Fruit fly (Drosophila melanogaster) whole organism, embryonic: ENCODE results near the gene CG42592.

Experiments
- ATbp ChIP-seq: fragments of 200-800 bp; sonication (Bioruptor generic); optimal IDR thresholded peaks from 2 replicates; lab custom pipeline; 2017; ENCODE audit warnings: missing biosample characterization, mild to moderate bottlenecking, missing genetic modification characterization, missing genetic modification reagents
- CG12299 ChIP-seq: fragments of 200-800 bp; sonication (Bioruptor generic); optimal IDR thresholded peaks from 2 replicates; lab custom pipeline; 2018; ENCODE audit warnings: missing biosample characterization, mild to moderate bottlenecking, missing genetic modification characterization
- CG12942 ChIP-seq: fragments of 200-800 bp; sonication (Bioruptor generic); optimal IDR thresholded peaks from 3 replicates; lab custom pipeline; 2016; ENCODE audit warnings: missing biosample characterization, missing genetic modification characterization
- CG13296 ChIP-seq: fragments of 200-800 bp; sonication (Bioruptor generic); optimal IDR thresholded peaks from 3 replicates; lab custom pipeline; 2018; ENCODE audit warnings: missing biosample characterization, mild to moderate bottlenecking, missing genetic modification characterization
- CG13424 ChIP-seq: fragments of 200-800 bp; sonication (Bioruptor generic); optimal IDR thresholded peaks from 2 replicates; lab custom pipeline; 2019; ENCODE audit warnings: missing biosample characterization, mild to moderate bottlenecking, missing genetic modification characterization, moderate library complexity
- CG15011 ChIP-seq: fragments of 200-800 bp; sonication (Bioruptor generic); optimal IDR thresholded peaks from 3 replicates; lab custom pipeline; 2018; ENCODE audit warnings: missing biosample characterization, mild to moderate bottlenecking, missing genetic modification characterization
- CG15269 ChIP-seq: fragments of 200-800 bp; sonication (Bioruptor generic); optimal IDR thresholded peaks from 2 replicates; lab custom pipeline; 2018; ENCODE audit warnings: missing biosample characterization, mild to moderate bottlenecking, missing genetic modification characterization, moderate library complexity
- CG18011 ChIP-seq: fragments of 200-800 bp; sonication (Bioruptor generic); optimal IDR thresholded peaks from 2 replicates; lab custom pipeline; 2017; ENCODE audit warnings: missing biosample characterization, missing genetic modification characterization, mild to moderate bottlenecking, moderate library complexity, missing genotype
- CG2712 ChIP-seq: fragments of 200-800 bp; optimal IDR thresholded peaks from 3 replicates; lab custom pipeline; 2019; ENCODE audit warnings: missing biosample characterization, mild to moderate bottlenecking, missing genetic modification characterization, moderate library complexity
- CG2875 ChIP-seq: fragments of 200-800 bp; sonication (Bioruptor generic); optimal IDR thresholded peaks from 2 replicates; lab custom pipeline; 2017; ENCODE audit warnings: missing biosample characterization, mild to moderate bottlenecking, missing genetic modification characterization, missing genetic modification reagents
- CG4707 ChIP-seq: fragments of 200-800 bp; sonication (Bioruptor generic); optimal IDR thresholded peaks from 2 replicates; lab custom pipeline; 2018; ENCODE audit warnings: missing biosample characterization, mild to moderate bottlenecking, missing genetic modification characterization, moderate library complexity
- CG6254 ChIP-seq: fragments of 200-800 bp; sonication (Bioruptor generic); optimal IDR thresholded peaks from 3 replicates; lab custom pipeline; 2017; ENCODE audit warnings: mild to moderate bottlenecking, missing biosample characterization, missing genetic modification reagents, missing genetic modification characterization
- CG6689 ChIP-seq: fragments of 200-800 bp; sonication (Bioruptor generic); IDR thresholded peaks from 2 replicates; pipeline ENCODE4 v1.3.6; 2022; ENCODE audit warnings: missing biosample characterization, missing genetic modification characterization
- CG6791 ChIP-seq: fragments of 200-800 bp; sonication (Bioruptor generic); IDR thresholded peaks from 3 replicates; pipeline ENCODE4 v1.3.6; 2022; ENCODE audit warnings: missing biosample characterization, missing genetic modification characterization; ENCODE audit not compliant: partially characterized antibody
- CG7839 ChIP-seq: fragments of 200-800 bp; sonication (Bioruptor generic); optimal IDR thresholded peaks from 3 replicates; lab custom pipeline; 2018; ENCODE audit warnings: missing biosample characterization, mild to moderate bottlenecking, missing genetic modification characterization, moderate library complexity
- CG7987 ChIP-seq: fragments of 200-800 bp; sonication (Bioruptor generic); optimal IDR thresholded peaks from 2 replicates; lab custom pipeline; 2018; ENCODE audit warnings: missing biosample characterization, mild to moderate bottlenecking, missing genetic modification characterization, moderate library complexity
- CG8765 ChIP-seq: fragments of 200-800 bp; sonication (Bioruptor generic); IDR thresholded peaks from 2 replicates; pipeline ENCODE4 v1.3.6; 2022; ENCODE audit warnings: missing biosample characterization, missing genetic modification characterization
- CG8924 ChIP-seq: fragments of 200-800 bp; optimal IDR thresholded peaks from 3 replicates; lab custom pipeline; 2019; ENCODE audit warnings: missing biosample characterization, mild to moderate bottlenecking, missing genetic modification characterization, moderate library complexity
- CG9609 ChIP-seq: fragments of 200-800 bp; sonication (Bioruptor generic); optimal IDR thresholded peaks from 3 replicates; lab custom pipeline; 2016; ENCODE audit warnings: missing biosample characterization, missing genetic modification characterization
- CHES-1-like ChIP-seq: fragments of 200-800 bp; sonication (Bioruptor generic); optimal IDR thresholded peaks from 2 replicates; lab custom pipeline; 2016; ENCODE audit warnings: missing biosample characterization, missing genetic modification characterization
- Camta ChIP-seq: fragments of 200-800 bp; sonication (Bioruptor generic); optimal IDR thresholded peaks from 2 replicates; lab custom pipeline; 2016; ENCODE audit warnings: missing biosample characterization, missing genetic modification characterization
- Dip2 ChIP-seq: fragments of 200-800 bp; sonication (Bioruptor generic); IDR thresholded peaks from 2 replicates; pipeline ENCODE4 v1.3.6; 2022; ENCODE audit warnings: missing biosample characterization, missing genetic modification characterization
- E2f2 ChIP-seq: fragments of 200-800 bp; sonication (Bioruptor generic); IDR thresholded peaks from 2 replicates; pipeline ENCODE4 v1.3.6; 2022; ENCODE audit warnings: missing biosample characterization, missing genetic modification characterization
- Elba2 ChIP-seq: fragments of 200-800 bp; sonication (Bioruptor generic); optimal IDR thresholded peaks from 3 replicates; lab custom pipeline; 2016; ENCODE audit warnings: missing biosample characterization, missing genetic modification characterization
- Fer1 ChIP-seq: fragments of 200-800 bp; sonication (Bioruptor generic); optimal IDR thresholded peaks from 2 replicates; lab custom pipeline; 2017; ENCODE audit warnings: missing biosample characterization, mild to moderate bottlenecking, missing genetic modification characterization
- Fer2 ChIP-seq: fragments of 200-800 bp; sonication (Bioruptor generic); optimal IDR thresholded peaks from 2 replicates; lab custom pipeline; 2018; ENCODE audit warnings: missing biosample characterization, mild to moderate bottlenecking, missing genetic modification characterization, moderate library complexity
- HLH4C ChIP-seq: fragments of 200-800 bp; sonication (Bioruptor generic); IDR thresholded peaks from 3 replicates; pipeline ENCODE4 v1.3.6; 2022; ENCODE audit warnings: missing biosample characterization, missing genetic modification characterization; ENCODE audit not compliant: partially characterized antibody
- HmgD ChIP-seq: fragments of 200-800 bp; sonication (Bioruptor generic); optimal IDR thresholded peaks from 3 replicates; lab custom pipeline; 2016; ENCODE audit warnings: missing biosample characterization, missing genetic modification characterization
- Hr39 ChIP-seq: fragments of >200 bp; optimal IDR thresholded peaks from 2 replicates; lab custom pipeline; 2017
- Mad ChIP-seq: fragments of 200-800 bp; sonication (Bioruptor generic); optimal IDR thresholded peaks from 2 replicates; lab custom pipeline; 2016; ENCODE audit warnings: missing biosample characterization, missing genetic modification characterization
- NK7.1 ChIP-seq: fragments of 200-800 bp; sonication (Bioruptor generic); optimal IDR thresholded peaks from 3 replicates; lab custom pipeline; 2016; ENCODE audit warnings: missing biosample characterization, missing genetic modification characterization
- Nf-YB ChIP-seq: fragments of 200-800 bp; sonication (Bioruptor generic); optimal IDR thresholded peaks from 3 replicates; lab custom pipeline; 2019; ENCODE audit warnings: missing biosample characterization, mild to moderate bottlenecking, missing genetic modification characterization, moderate library complexity
- Oli ChIP-seq: fragments of 200-800 bp; sonication (Bioruptor generic); optimal IDR thresholded peaks from 2 replicates; lab custom pipeline; 2018; ENCODE audit warnings: missing biosample characterization, mild to moderate bottlenecking, missing genetic modification characterization, moderate library complexity
- Poxn ChIP-seq: fragments of 200-800 bp; sonication (Bioruptor generic); IDR thresholded peaks from 2 replicates; pipeline ENCODE4 v1.3.6; 2022; ENCODE audit warnings: missing biosample characterization, missing genetic modification characterization
- TFAM ChIP-seq: fragments of 200-800 bp; sonication (Bioruptor generic); optimal IDR thresholded peaks from 2 replicates; lab custom pipeline; 2017; ENCODE audit warnings: missing biosample characterization, missing genetic modification characterization, inconsistent platforms
- Tbp ChIP-seq: fragments of >200 bp; optimal IDR thresholded peaks from 2 replicates; lab custom pipeline; 2018; ENCODE audit warnings: missing biosample characterization, missing genetic modification characterization
- Trl ChIP-seq, 3 experiments: fragments of >200 bp in 2 of 3; fragments of 200-800 bp in 1 of 3; sonication (Bioruptor generic) in 1 of 3; optimal IDR thresholded peaks; 2 replicates in 1 of 3; 3 replicates in 2 of 3; lab custom pipeline; 2016 to 2017; ENCODE audit warnings: missing biosample characterization in 1 of 3, missing genetic modification characterization in 1 of 3
- bab2 ChIP-seq: fragments of 200-800 bp; sonication (Bioruptor generic); optimal IDR thresholded peaks from 2 replicates; lab custom pipeline; 2016; ENCODE audit warnings: missing biosample characterization, missing genetic modification characterization
- bigmax ChIP-seq: fragments of 200-800 bp; sonication (Bioruptor generic); optimal IDR thresholded peaks from 2 replicates; lab custom pipeline; 2018; ENCODE audit warnings: missing biosample characterization, mild to moderate bottlenecking, missing genetic modification characterization
- bowl ChIP-seq: fragments of 200-800 bp; sonication (Bioruptor generic); IDR thresholded peaks from 2 replicates; pipeline ENCODE4 v1.3.6; 2022; ENCODE audit warnings: missing biosample characterization, missing genetic modification characterization
- chn ChIP-seq: fragments of 200-800 bp; sonication (Bioruptor generic); optimal IDR thresholded peaks from 2 replicates; lab custom pipeline; 2016; ENCODE audit warnings: missing biosample characterization, missing genetic modification characterization
- corto ChIP-seq: fragments of 200-800 bp; sonication (Bioruptor generic); optimal IDR thresholded peaks from 2 replicates; lab custom pipeline; 2016; ENCODE audit warnings: missing biosample characterization, mild to moderate bottlenecking, missing genetic modification characterization, moderate library complexity
- cwo ChIP-seq: fragments of 200-800 bp; sonication (Bioruptor generic); optimal IDR thresholded peaks from 3 replicates; lab custom pipeline; 2017; ENCODE audit warnings: missing biosample characterization, missing genetic modification characterization, mild to moderate bottlenecking, moderate library complexity, missing genetic modification reagents
- ftz-f1 ChIP-seq: fragments of 200-800 bp; sonication (Bioruptor generic); optimal IDR thresholded peaks from 2 replicates; lab custom pipeline; 2016; ENCODE audit warnings: missing biosample characterization, missing genetic modification characterization
- grn ChIP-seq: fragments of 200-800 bp; sonication (Bioruptor generic); optimal IDR thresholded peaks from 3 replicates; lab custom pipeline; 2017; ENCODE audit warnings: missing biosample characterization, missing genetic modification characterization
- kah ChIP-seq: fragments of 200-800 bp; sonication (Bioruptor generic); optimal IDR thresholded peaks from 2 replicates; lab custom pipeline; 2018; ENCODE audit warnings: missing biosample characterization, mild to moderate bottlenecking, missing genetic modification characterization
- nerfin-2 ChIP-seq: fragments of 200-800 bp; sonication (Bioruptor generic); IDR thresholded peaks from 2 replicates; pipeline ENCODE4 v1.3.6; 2022; ENCODE audit warnings: missing biosample characterization, missing genetic modification characterization; ENCODE audit not compliant: partially characterized antibody
- onecut ChIP-seq: fragments of 200-800 bp; sonication (Bioruptor generic); IDR thresholded peaks from 2 replicates; pipeline ENCODE4 v1.3.6; 2022; ENCODE audit warnings: missing biosample characterization, missing genetic modification characterization
- schlank ChIP-seq: fragments of 200-800 bp; sonication (Bioruptor generic); optimal IDR thresholded peaks from 2 replicates; lab custom pipeline; 2018; ENCODE audit warnings: missing biosample characterization, mild to moderate bottlenecking, missing genetic modification characterization
- stc ChIP-seq: fragments of 200-800 bp; sonication (Bioruptor generic); IDR thresholded peaks from 2 replicates; pipeline ENCODE4 v1.3.6; 2022; ENCODE audit warnings: missing biosample characterization, missing genetic modification characterization
- zf30C ChIP-seq: fragments of 200-800 bp; sonication (Bioruptor generic); optimal IDR thresholded peaks from 3 replicates; lab custom pipeline; 2018; ENCODE audit warnings: missing biosample characterization, mild to moderate bottlenecking, missing genetic modification characterization

Gene CG42592

dm6 chr3R:29830925-29831324 lies 5.2 kb downstream of the CG42592 start (continued):
- no peak for TF ChIP-seq CG15269 (tag; lab: Kevin White, UChicago)
- no peak for TF ChIP-seq CG2712 (tag; lab: Kevin White, UChicago)
- no peak for TF ChIP-seq chn (GFP tag; lab: Kevin White, UChicago)
- TF ChIP-seq stc (GFP tag; lab: Robert Waterston, UW) = no peak
- no peak for TF ChIP-seq corto (GFP tag; lab: Kevin White, UChicago)
- no peak for TF ChIP-seq CHES-1-like
- TF ChIP-seq Oli (tag; lab: Kevin White, UChicago) = no peak
- no peak for TF ChIP-seq schlank (tag; lab: Kevin White, UChicago)
- TF ChIP-seq NK7.1 = no peak
- no peak for TF ChIP-seq CG6689 (GFP tag; lab: Robert Waterston, UW)
- TF ChIP-seq Tbp (GFP tag; lab: Kevin White, UChicago) = no peak
- TF ChIP-seq CG2875 (GFP tag; lab: Kevin White, UChicago) = no peak
- peak; percentile 63 for TF ChIP-seq CG8924
- TF ChIP-seq CG8765 (GFP tag; lab: Robert Waterston, UW) = no peak
- no peak for TF ChIP-seq Elba2 (GFP tag; lab: Kevin White, UChicago)
- TF ChIP-seq kah (GFP tag; lab: Kevin White, UChicago) = peak; percentile 21
- TF ChIP-seq zf30C (GFP tag; lab: Kevin White, UChicago) = no peak
- TF ChIP-seq Poxn = no peak
- TF ChIP-seq Mad (GFP tag; lab: Kevin White, UChicago) = no peak
- TF ChIP-seq CG7839 (tag; lab: Kevin White, UChicago) = no peak
- no peak for TF ChIP-seq Dip2
- TF ChIP-seq HmgD (GFP tag; lab: Kevin White, UChicago) = no peak
- no peak for TF ChIP-seq ftz-f1 (GFP tag; lab: Kevin White, UChicago)
- peak; percentile 14 for TF ChIP-seq CG12299
- TF ChIP-seq onecut = no peak; the same call in 1 of the 2 replicates
- no peak for TF ChIP-seq CG13424
- no peak for TF ChIP-seq E2f2 (GFP tag; lab: Robert Waterston, UW)
- TF ChIP-seq CG6791 (GFP tag; lab: Robert Waterston, UW) = no peak
- TF ChIP-seq CG15011 (GFP tag; lab: Kevin White, UChicago) = peak; percentile 40
- no peak for TF ChIP-seq Nf-YB (GFP tag; lab: Kevin White, UChicago)
- no peak for TF ChIP-seq Trl (optimal IDR thresholded peaks at IDR 0.05; lab: Kevin White, UChicago)
- TF ChIP-seq Trl (GFP tag; optimal IDR thresholded peaks at IDR 0.05; lab: Kevin White, UChicago) = no peak
- peak; percentile 62 for TF ChIP-seq ATbp (GFP tag; lab: Kevin White, UChicago)
- TF ChIP-seq CG6254 (GFP tag; lab: Kevin White, UChicago) = peak; percentile 66
- TF ChIP-seq CG18011 = no peak
- TF ChIP-seq CG9609 (GFP tag; lab: Kevin White, UChicago) = no peak
- TF ChIP-seq cwo (GFP tag; lab: Kevin White, UChicago) = no peak
- no peak for TF ChIP-seq CG13296 (GFP tag; lab: Kevin White, UChicago)
- TF ChIP-seq grn (GFP tag; lab: Kevin White, UChicago) = no peak
- peak; percentile 9 for TF ChIP-seq bab2 (GFP tag; lab: Kevin White, UChicago)
- no peak for TF ChIP-seq HLH4C
- no peak for TF ChIP-seq nerfin-2
- TF ChIP-seq Hr39 (lab: Kevin White, UChicago) = no peak
- no peak for TF ChIP-seq Fer1 (GFP tag; lab: Kevin White, UChicago)
- peak; percentile 79 for TF ChIP-seq CG7987 (GFP tag; lab: Kevin White, UChicago)
- TF ChIP-seq TFAM (GFP tag; lab: Kevin White, UChicago) = peak; percentile 50
- no peak for TF ChIP-seq bowl
- TF ChIP-seq CG4707 (GFP tag; lab: Kevin White, UChicago) = no peak
- peak; percentile 31 for TF ChIP-seq bigmax
- no peak for TF ChIP-seq Camta
- TF ChIP-seq CG12942 (GFP tag; lab: Kevin White, UChicago) = no peak
- no peak for TF ChIP-seq Fer2 (tag; lab: Kevin White, UChicago)
